Worm (Caenorhabditis elegans) whole organism, early embryonic: ENCODE results near the gene pes-5.

Experiments
- F13C5.2 ChIP-seq: sonication (generic microtip); optimal IDR thresholded peaks from 2 replicates; lab custom pipeline; 2017; ENCODE audit warnings: mild to moderate bottlenecking, missing genetic modification characterization, inconsistent platforms, missing compliant biosample characterization
- aly-1 ChIP-seq: sonication (generic microtip); optimal IDR thresholded peaks from 2 replicates; lab custom pipeline; 2016; ENCODE audit warnings: missing genetic modification characterization, missing compliant biosample characterization
- flt-1 ChIP-seq: fragments of 200-800 bp; sonication (Bioruptor generic); IDR thresholded peaks from 2 replicates; pipeline ENCODE4 v1.3.6; 2022; ENCODE audit warnings: missing genetic modification characterization, missing compliant biosample characterization
- sea-1 ChIP-seq: fragments of 200-800 bp; sonication (Bioruptor generic); conservative IDR thresholded peaks from 2 replicates; pipeline ENCODE4 v1.3.6; 2022; ENCODE audit warnings: missing genetic modification characterization, missing compliant biosample characterization
- tbx-37 ChIP-seq: fragments of 200-800 bp; sonication (Bioruptor generic); conservative IDR thresholded peaks from 2 replicates; pipeline ENCODE4 v1.3.6; 2022; ENCODE audit warnings: missing genetic modification reagents, missing genetic modification characterization, missing compliant biosample characterization

DNA sequence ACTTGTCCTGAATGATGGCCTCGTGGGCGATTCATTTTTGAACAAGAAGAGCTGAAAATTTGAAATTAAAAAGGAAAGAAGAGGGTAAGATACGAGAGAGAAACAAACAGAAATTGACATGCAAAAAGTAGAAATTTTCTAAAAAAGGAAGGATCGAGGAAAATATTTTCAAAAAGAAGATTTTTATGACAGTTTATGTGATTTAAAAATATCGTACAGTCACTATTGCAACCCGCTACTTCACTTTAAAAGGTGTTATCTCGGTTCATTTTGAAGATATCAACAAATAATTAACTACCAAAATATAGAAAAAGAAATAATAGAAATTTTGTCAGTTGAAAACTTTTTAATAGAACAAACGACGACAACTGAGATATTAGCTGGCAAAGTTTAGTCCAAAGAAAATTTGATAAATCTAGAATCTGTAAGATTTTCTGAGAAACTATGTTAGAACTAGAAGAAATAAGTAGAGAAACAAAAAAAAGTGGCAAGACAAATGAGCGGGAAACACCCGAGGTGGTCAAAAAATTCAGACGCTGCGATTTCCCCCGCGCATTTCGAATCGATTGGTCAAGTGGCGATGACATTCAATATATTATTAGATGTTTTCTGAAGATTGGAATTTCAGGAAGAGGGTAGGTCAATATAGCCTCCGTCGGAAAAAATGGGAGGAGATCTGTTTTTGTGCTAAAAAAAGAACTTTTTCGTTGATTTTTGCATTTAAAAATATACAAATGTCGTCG, 6.1 kb downstream of the pes-5 start, which contains the start of gene Y6D1A.1:
- TF ChIP-seq aly-1 (tag; lab: Kevin White, UChicago) (no peak), sea-1 (GFP tag; lab: Robert Waterston, UW) (no peak), flt-1 (GFP tag; lab: Robert Waterston, UW) (no peak), tbx-37 (no peak), F13C5.2 (no peak)
